Worm (Caenorhabditis elegans) whole organism, late embryonic: ENCODE measurements around the gene K05F1.1.

Experiments used
- C08G9.2 ChIP-seq: sonication (generic microtip); optimal IDR thresholded peaks from 2 replicates; lab custom pipeline; 2016; ENCODE audit warnings: mild to moderate bottlenecking, missing genetic modification characterization, moderate library complexity, missing compliant biosample characterization
- K02D7.2 ChIP-seq: sonication (generic microtip); optimal IDR thresholded peaks from 2 replicates; lab custom pipeline; 2017; ENCODE audit warnings: mild to moderate bottlenecking, missing genetic modification characterization, missing compliant biosample characterization
- K09A11.1 ChIP-seq: sonication (generic microtip); optimal IDR thresholded peaks from 2 replicates; lab custom pipeline; 2017; ENCODE audit warnings: antibody characterized with exemption, mild to moderate bottlenecking, missing genetic modification characterization, missing compliant biosample characterization; ENCODE audit not compliant: insufficient read depth
- T23F11.4 ChIP-seq: fragments of 200-800 bp; sonication (Bioruptor generic); optimal IDR thresholded peaks from 2 replicates; lab custom pipeline; 2018; ENCODE audit warnings: mild to moderate bottlenecking, missing genetic modification characterization, missing compliant biosample characterization
- Y22D7AL.16 ChIP-seq: sonication (generic microtip); optimal IDR thresholded peaks from 2 replicates; lab custom pipeline; 2016; ENCODE audit warnings: missing genetic modification characterization, missing compliant biosample characterization
- ceh-19 ChIP-seq: fragments of 200-800 bp; sonication (Bioruptor generic); optimal IDR thresholded peaks from 2 replicates; lab custom pipeline; 2018; ENCODE audit warnings: mild to moderate bottlenecking, missing genetic modification characterization, missing compliant biosample characterization
- ceh-2 ChIP-seq: sonication (generic microtip); optimal IDR thresholded peaks from 2 replicates; lab custom pipeline; 2016; ENCODE audit warnings: missing genotype, missing genetic modification characterization, missing compliant biosample characterization
- ceh-22 ChIP-seq: sonication (generic microtip); optimal IDR thresholded peaks from 2 replicates; lab custom pipeline; 2017; ENCODE audit warnings: missing biosample characterization, missing genetic modification characterization
- ceh-24 ChIP-seq: sonication (generic microtip); optimal IDR thresholded peaks from 2 replicates; lab custom pipeline; 2016; ENCODE audit warnings: mild to moderate bottlenecking, missing genetic modification characterization, missing compliant biosample characterization
- ceh-30 ChIP-seq: fragments of 150-350 bp; optimal IDR thresholded peaks from 2 replicates; lab custom pipeline; 2014; ENCODE audit warnings: missing biosample characterization, missing genetic modification characterization
- ceh-48 ChIP-seq: sonication (generic microtip); optimal IDR thresholded peaks from 2 replicates; lab custom pipeline; 2016; ENCODE audit warnings: missing genetic modification characterization, inconsistent platforms, missing compliant biosample characterization
- ceh-9 ChIP-seq: sonication (generic microtip); optimal IDR thresholded peaks from 2 replicates; lab custom pipeline; 2016; ENCODE audit warnings: mild to moderate bottlenecking, missing genetic modification characterization, inconsistent platforms, missing compliant biosample characterization
- dmd-4 ChIP-seq: sonication (generic microtip); optimal IDR thresholded peaks from 2 replicates; lab custom pipeline; 2016; ENCODE audit warnings: borderline replicate concordance, missing genetic modification characterization, missing compliant biosample characterization
- elt-2 ChIP-seq: sonication (generic microtip); optimal IDR thresholded peaks from 2 replicates; lab custom pipeline; 2016; ENCODE audit warnings: missing genetic modification reagents, missing genetic modification characterization, missing compliant biosample characterization
- fax-1 ChIP-seq: sonication (generic microtip); optimal IDR thresholded peaks from 2 replicates; lab custom pipeline; 2016; ENCODE audit warnings: missing genotype, missing genetic modification characterization, missing compliant biosample characterization
- gmeb-2 ChIP-seq: sonication (generic microtip); optimal IDR thresholded peaks from 2 replicates; lab custom pipeline; 2016; ENCODE audit warnings: missing genetic modification characterization, inconsistent platforms, missing compliant biosample characterization
- hlh-30 ChIP-seq: sonication (generic microtip); optimal IDR thresholded peaks from 2 replicates; lab custom pipeline; 2017; ENCODE audit warnings: antibody characterized with exemption, missing genetic modification characterization, missing compliant biosample characterization; ENCODE audit not compliant: insufficient read depth
- lim-6 ChIP-seq: sonication (generic microtip); optimal IDR thresholded peaks from 2 replicates; lab custom pipeline; 2016; ENCODE audit warnings: missing genetic modification characterization, missing compliant biosample characterization
- lin-11 ChIP-seq: fragments of 200-800 bp; sonication (Bioruptor generic); optimal IDR thresholded peaks from 2 replicates; lab custom pipeline; 2018; ENCODE audit warnings: mild to moderate bottlenecking, missing genetic modification characterization, missing compliant biosample characterization
- madf-2 ChIP-seq: sonication (generic microtip); optimal IDR thresholded peaks from 2 replicates; lab custom pipeline; 2017; ENCODE audit warnings: missing genetic modification characterization, missing compliant biosample characterization
- nfya-1 ChIP-seq: sonication (generic microtip); optimal IDR thresholded peaks from 2 replicates; lab custom pipeline; 2017; ENCODE audit warnings: missing genetic modification characterization, mild to moderate bottlenecking, missing compliant biosample characterization, antibody characterized with exemption, moderate library complexity
- nhr-232 ChIP-seq: sonication (generic microtip); optimal IDR thresholded peaks from 2 replicates; lab custom pipeline; 2016; ENCODE audit warnings: missing genetic modification characterization, missing compliant biosample characterization
- pag-3 ChIP-seq: sonication (generic microtip); optimal IDR thresholded peaks from 2 replicates; lab custom pipeline; 2016; ENCODE audit warnings: missing compliant biosample characterization, missing genetic modification characterization, borderline replicate concordance
- pat-9 ChIP-seq: fragments of 200-800 bp; sonication (Bioruptor generic); optimal IDR thresholded peaks from 2 replicates; lab custom pipeline; 2018; ENCODE audit warnings: mild to moderate bottlenecking, missing genetic modification characterization, moderate library complexity, missing compliant biosample characterization
- pax-1 ChIP-seq: fragments of 150-350 bp; optimal IDR thresholded peaks from 2 replicates; lab custom pipeline; 2014; ENCODE audit warnings: missing biosample characterization, missing genetic modification characterization
- pros-1 ChIP-seq: fragments of 150-350 bp; optimal IDR thresholded peaks from 2 replicates; lab custom pipeline; 2014; ENCODE audit warnings: missing biosample characterization, missing genetic modification reagents, missing genetic modification characterization
- rnt-1 ChIP-seq: sonication (generic microtip); optimal IDR thresholded peaks from 2 replicates; lab custom pipeline; 2016; ENCODE audit warnings: missing genetic modification characterization, missing compliant biosample characterization
- sdc-2 ChIP-seq: sonication (generic microtip); optimal IDR thresholded peaks from 2 replicates; lab custom pipeline; 2016; ENCODE audit warnings: missing genotype, missing genetic modification characterization, missing compliant biosample characterization
- sox-2 ChIP-seq: fragments of 200-800 bp; sonication (Bioruptor generic); IDR thresholded peaks from 2 replicates; pipeline ENCODE4 v1.3.6; 2022; ENCODE audit warnings: missing genetic modification reagents, missing genetic modification characterization, missing compliant biosample characterization
- syd-9 ChIP-seq: sonication (generic microtip); optimal IDR thresholded peaks from 2 replicates; lab custom pipeline; 2016; ENCODE audit warnings: mild to moderate bottlenecking, missing genetic modification characterization, moderate library complexity, missing compliant biosample characterization
- tbx-7 ChIP-seq: sonication (generic microtip); optimal IDR thresholded peaks from 2 replicates; lab custom pipeline; 2016; ENCODE audit warnings: missing genotype, missing genetic modification characterization, missing compliant biosample characterization
- unc-3 ChIP-seq, 2 experiments: fragments of 200-800 bp in 1 of 2; sonication (Bioruptor generic) in 1 of 2; sonication (generic microtip) in 1 of 2; conservative IDR thresholded peaks in 1 of 2; optimal IDR thresholded peaks in 1 of 2; 2 replicates each; pipeline versions ENCODE4 v1.3.6 to Lab custom; 2016 to 2022; ENCODE audit warnings: missing compliant biosample characterization in 2 of 2, missing genetic modification characterization in 2 of 2, missing genetic modification reagents in 1 of 2
- unc-42 ChIP-seq: sonication (generic microtip); optimal IDR thresholded peaks from 2 replicates; lab custom pipeline; 2016; ENCODE audit warnings: missing genotype, missing genetic modification characterization, missing compliant biosample characterization
- unc-55 ChIP-seq: sonication (generic microtip); optimal IDR thresholded peaks from 2 replicates; lab custom pipeline; 2017; ENCODE audit warnings: missing biosample characterization, missing genetic modification reagents, missing genetic modification characterization
- zip-5 ChIP-seq: sonication (generic microtip); optimal IDR thresholded peaks from 2 replicates; lab custom pipeline; 2016; ENCODE audit warnings: missing genetic modification characterization, missing compliant biosample characterization

Gene K05F1.1

DNA sequence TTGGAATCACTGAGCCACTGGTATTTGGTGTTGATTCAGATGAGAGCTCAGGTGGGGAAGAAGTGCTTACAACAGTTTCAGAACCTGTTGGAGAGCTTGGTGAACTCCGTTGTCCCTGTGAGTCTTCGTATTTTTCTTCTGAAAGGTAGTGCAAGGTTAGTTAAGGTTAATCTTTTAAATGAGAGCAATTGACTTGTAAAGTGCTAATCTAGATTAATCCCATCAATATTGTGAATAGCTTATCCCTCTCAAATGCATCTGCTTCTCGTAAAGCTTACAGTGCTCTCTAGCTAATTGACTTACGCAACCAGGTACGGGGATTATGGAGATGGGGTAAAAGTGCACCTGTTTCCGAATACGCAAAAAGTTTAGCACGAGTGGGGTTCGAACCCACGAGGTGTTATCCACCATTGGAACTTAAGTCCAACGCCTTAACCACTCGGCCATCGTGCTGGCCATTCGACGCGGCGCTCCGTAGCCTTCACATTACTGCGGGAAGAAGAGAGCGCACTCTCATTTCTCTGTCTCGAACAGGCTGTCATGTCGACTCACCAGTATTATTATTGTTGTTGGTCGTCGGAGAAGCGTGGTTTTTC lies 28.5 kb upstream of the K05F1.1 start (continued):
- TF ChIP-seq sox-2 (GFP tag; lab: Robert Waterston, UW) (no peak; the same call in 1 of the 2 replicates), fax-1 (tag; lab: Kevin White, UChicago) (peak; percentile 38), ceh-24 (tag; lab: Kevin White, UChicago) (peak; percentile 8), ceh-30 (no peak), syd-9 (peak; percentile 35), T23F11.4 (GFP tag; lab: Kevin White, UChicago) (peak; percentile 51), unc-55 (GFP tag; lab: Kevin White, UChicago) (no peak), ceh-22 (tag; lab: Kevin White, UChicago) (no peak), tbx-7 (no peak), rnt-1 (tag; lab: Kevin White, UChicago) (no peak), nhr-232 (tag; lab: Kevin White, UChicago) (peak; percentile 44), unc-42 (tag; lab: Kevin White, UChicago) (peak; percentile 30), ceh-19 (GFP tag; lab: Kevin White, UChicago) (no peak), unc-3 (GFP tag; conservative IDR thresholded peaks at IDR 0.05; lab: Robert Waterston, UW) (peak; percentile 21; the same call in 1 of the 2 replicates), unc-3 (tag; optimal IDR thresholded peaks at IDR 0.05; lab: Kevin White, UChicago) (no peak), C08G9.2 (peak; percentile 47), ceh-2 (peak; percentile 46)

DNA sequence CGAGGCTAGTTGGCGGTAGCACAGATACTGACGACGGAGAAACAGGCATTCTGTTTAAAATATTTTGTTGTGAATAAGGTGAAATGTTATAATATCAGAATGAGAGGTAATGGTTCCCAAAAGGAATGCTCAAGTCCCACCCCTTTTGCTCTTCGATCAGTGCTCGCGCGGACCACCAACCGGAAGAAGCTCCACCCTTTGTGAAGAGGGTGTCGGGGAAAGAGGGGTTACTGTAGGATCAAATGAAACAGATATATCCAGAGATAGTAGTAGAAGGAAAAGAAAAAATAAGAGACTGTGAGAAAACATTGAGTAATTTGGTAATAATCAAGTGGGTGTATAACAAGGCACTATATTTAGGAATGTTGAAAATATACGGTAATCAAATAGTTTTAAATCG lies 27.1 kb upstream of the K05F1.1 start, which contains the start of the genes dmd-5 and F10C1.1:
Gene dmd-5, minus strand, starts transcription at position 101 of the 400 bp plus-strand sequence.
Gene F10C1.1, plus strand, starts transcription at position 110 of the 400 bp plus-strand sequence.
- TF ChIP-seq tbx-7 (no peak), dmd-4 (tag; lab: Kevin White, UChicago) (no peak), elt-2 (no peak)
- TF ChIP-seq, all 69 proteins: peak for 0

DNA sequence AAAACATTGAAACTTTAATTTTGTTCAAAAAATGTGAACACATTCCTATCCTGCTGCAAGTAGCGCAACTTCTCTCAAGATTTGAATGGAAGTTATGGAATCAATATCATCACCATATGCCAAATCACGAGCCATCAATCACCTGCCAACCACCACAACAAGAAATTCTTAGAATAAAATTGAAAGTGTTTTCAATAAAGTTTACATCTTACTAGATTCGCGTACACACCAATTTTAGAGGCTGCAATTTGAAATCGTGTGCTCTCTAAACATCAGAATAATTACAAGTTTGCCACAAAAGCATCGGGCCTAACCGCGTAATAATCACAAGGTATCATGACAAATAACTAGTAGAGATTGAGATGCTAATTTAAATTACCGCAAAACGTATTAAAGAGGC lies 26.3 kb upstream of the K05F1.1 start:
- TF ChIP-seq C08G9.2 (no peak), pat-9 (no peak), Y22D7AL.16 (tag; lab: Kevin White, UChicago) (no peak), nhr-232 (tag; lab: Kevin White, UChicago) (no peak), hlh-30 (tag; lab: Kevin White, UChicago) (no peak), tbx-7 (no peak), lim-6 (tag; lab: Kevin White, UChicago) (no peak)
- TF ChIP-seq, all 69 proteins: peak for 0

DNA sequence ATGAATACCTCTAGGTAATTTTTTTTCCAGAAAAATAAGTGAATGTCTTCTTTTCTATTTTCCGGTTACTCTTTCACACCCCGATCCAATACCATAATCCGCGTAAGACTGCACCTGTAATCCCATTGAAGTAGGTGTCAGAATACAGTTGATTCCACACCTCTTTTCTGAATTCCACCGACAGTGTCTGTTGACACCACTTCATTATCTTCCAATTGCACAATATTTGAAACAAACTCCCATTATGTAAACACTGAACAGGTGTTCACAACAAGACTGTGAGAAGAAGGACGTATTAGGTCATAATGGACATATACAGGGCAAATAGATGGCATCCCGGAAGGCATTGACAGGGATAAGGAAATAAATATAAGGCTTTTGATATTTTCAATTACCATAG lies 23.8 kb upstream of the K05F1.1 start:
- TF ChIP-seq rnt-1 (tag; lab: Kevin White, UChicago) (no peak), K09A11.1 (tag; lab: Kevin White, UChicago) (no peak), pros-1 (tag; lab: Kevin White, UChicago) (no peak), Y22D7AL.16 (tag; lab: Kevin White, UChicago) (no peak), K02D7.2 (tag; lab: Kevin White, UChicago) (no peak), madf-2 (tag; lab: Kevin White, UChicago) (no peak), sdc-2 (tag; lab: Kevin White, UChicago) (no peak), syd-9 (no peak), ceh-48 (no peak), zip-5 (tag; lab: Kevin White, UChicago) (no peak), nhr-232 (tag; lab: Kevin White, UChicago) (no peak), C08G9.2 (no peak), ceh-9 (tag; lab: Kevin White, UChicago) (no peak), pax-1 (tag; lab: Kevin White, UChicago) (no peak), gmeb-2 (tag; lab: Kevin White, UChicago) (no peak), nfya-1 (tag; lab: Kevin White, UChicago) (no peak), lin-11 (no peak), pag-3 (tag; lab: Kevin White, UChicago) (no peak), T23F11.4 (GFP tag; lab: Kevin White, UChicago) (no peak), ceh-22 (tag; lab: Kevin White, UChicago) (no peak)
- TF ChIP-seq, all 69 proteins: peak for 0
